Fruit fly (Drosophila melanogaster) whole organism, pupa: ENCODE measurements around the gene CG11699.
"Not testable (repeated sequence)": the region's sequence is repeated elsewhere in the genome, so short reads cannot be mapped to it uniquely, and the experiment has no call there.

Source experiments
- CG10348 ChIP-seq: fragments of 200-800 bp; sonication (Bioruptor generic); IDR thresholded peaks from 2 replicates; pipeline ENCODE4 v1.3.6; 2022; ENCODE audit warnings: missing biosample characterization, missing genetic modification characterization
- CG12605 ChIP-seq: fragments of 200-800 bp; sonication (Bioruptor generic); IDR thresholded peaks from 2 replicates; pipeline ENCODE4 v1.3.6; 2022; ENCODE audit warnings: missing biosample characterization, missing genetic modification characterization
- CG13204 ChIP-seq: fragments of 200-800 bp; sonication (Bioruptor generic); optimal IDR thresholded peaks from 2 replicates; lab custom pipeline; 2018; ENCODE audit warnings: missing biosample characterization, mild to moderate bottlenecking, missing genetic modification characterization, moderate library complexity
- CG14655 ChIP-seq: fragments of 200-800 bp; sonication (Bioruptor generic); optimal IDR thresholded peaks from 3 replicates; lab custom pipeline; 2017; ENCODE audit warnings: mild to moderate bottlenecking, missing biosample characterization, missing genetic modification reagents, missing genetic modification characterization
- CG15710 ChIP-seq: fragments of 200-800 bp; sonication (Bioruptor generic); optimal IDR thresholded peaks from 2 replicates; lab custom pipeline; 2018; ENCODE audit warnings: missing biosample characterization, mild to moderate bottlenecking, missing genetic modification characterization, moderate library complexity
- CG17806 ChIP-seq: fragments of 200-800 bp; sonication (Bioruptor generic); optimal IDR thresholded peaks from 2 replicates; lab custom pipeline; 2018; ENCODE audit warnings: missing biosample characterization, mild to moderate bottlenecking, missing genetic modification characterization, moderate library complexity
- CG32121 ChIP-seq: fragments of 200-800 bp; sonication (Bioruptor generic); IDR thresholded peaks from 2 replicates; pipeline ENCODE4 v1.3.6; 2022; ENCODE audit warnings: missing biosample characterization, missing genetic modification characterization
- CG34367 ChIP-seq: fragments of 200-800 bp; sonication (Bioruptor generic); optimal IDR thresholded peaks from 2 replicates; lab custom pipeline; 2018; ENCODE audit warnings: missing biosample characterization, mild to moderate bottlenecking, missing genetic modification characterization
- CG4496 ChIP-seq: fragments of 200-800 bp; sonication (Bioruptor generic); IDR thresholded peaks from 3 replicates; pipeline ENCODE4 v1.3.6; 2022; ENCODE audit warnings: missing biosample characterization, missing genetic modification characterization
- CG8159 ChIP-seq: fragments of 200-800 bp; sonication (Bioruptor generic); optimal IDR thresholded peaks from 3 replicates; lab custom pipeline; 2018; ENCODE audit warnings: missing biosample characterization, mild to moderate bottlenecking, missing genetic modification characterization, moderate library complexity
- CG8301 ChIP-seq: fragments of 200-800 bp; sonication (Bioruptor generic); optimal IDR thresholded peaks from 2 replicates; lab custom pipeline; 2018; ENCODE audit warnings: missing biosample characterization, mild to moderate bottlenecking, missing genetic modification characterization
- CG9948 ChIP-seq: fragments of 200-800 bp; sonication (Bioruptor generic); optimal IDR thresholded peaks from 2 replicates; lab custom pipeline; 2018; ENCODE audit warnings: missing biosample characterization, mild to moderate bottlenecking, missing genetic modification characterization, moderate library complexity
- D1 ChIP-seq: fragments of 200-800 bp; sonication (Bioruptor generic); optimal IDR thresholded peaks from 2 replicates; lab custom pipeline; 2018; ENCODE audit warnings: missing biosample characterization, mild to moderate bottlenecking, missing genetic modification characterization, moderate library complexity
- EcR ChIP-seq: fragments of 200-800 bp; sonication (Bioruptor generic); optimal IDR thresholded peaks from 3 replicates; lab custom pipeline; 2019; ENCODE audit warnings: missing biosample characterization, missing genetic modification characterization, mild to moderate bottlenecking, moderate library complexity, missing genetic modification reagents
- Ets98B ChIP-seq: fragments of 200-800 bp; sonication (Bioruptor generic); IDR thresholded peaks from 2 replicates; pipeline ENCODE4 v1.3.6; 2022; ENCODE audit warnings: missing biosample characterization, missing genetic modification characterization
- Pif1A ChIP-seq: fragments of 200-800 bp; sonication (Bioruptor generic); optimal IDR thresholded peaks from 3 replicates; lab custom pipeline; 2016; ENCODE audit warnings: missing biosample characterization, missing genetic modification characterization
- Pif1B ChIP-seq: fragments of 200-800 bp; sonication (Bioruptor generic); optimal IDR thresholded peaks from 3 replicates; lab custom pipeline; 2016; ENCODE audit warnings: missing biosample characterization, missing genetic modification characterization
- Snoo ChIP-seq: fragments of 200-800 bp; sonication (Bioruptor generic); optimal IDR thresholded peaks from 3 replicates; lab custom pipeline; 2017; ENCODE audit warnings: missing biosample characterization, mild to moderate bottlenecking, missing genetic modification characterization, inconsistent platforms
- fd96Ca ChIP-seq: fragments of 200-800 bp; sonication (Bioruptor generic); IDR thresholded peaks from 3 replicates; pipeline ENCODE4 v1.3.6; 2022; ENCODE audit warnings: missing biosample characterization, missing genetic modification characterization
- gl ChIP-seq: fragments of 200-800 bp; sonication (Bioruptor generic); optimal IDR thresholded peaks from 2 replicates; lab custom pipeline; 2018; ENCODE audit warnings: missing biosample characterization, mild to moderate bottlenecking, missing genetic modification characterization
- rn ChIP-seq: fragments of 200-800 bp; sonication (Bioruptor generic); IDR thresholded peaks from 2 replicates; pipeline ENCODE4 v1.3.6; 2022; ENCODE audit warnings: missing biosample characterization, missing genetic modification characterization

Gene CG11699

DNA sequence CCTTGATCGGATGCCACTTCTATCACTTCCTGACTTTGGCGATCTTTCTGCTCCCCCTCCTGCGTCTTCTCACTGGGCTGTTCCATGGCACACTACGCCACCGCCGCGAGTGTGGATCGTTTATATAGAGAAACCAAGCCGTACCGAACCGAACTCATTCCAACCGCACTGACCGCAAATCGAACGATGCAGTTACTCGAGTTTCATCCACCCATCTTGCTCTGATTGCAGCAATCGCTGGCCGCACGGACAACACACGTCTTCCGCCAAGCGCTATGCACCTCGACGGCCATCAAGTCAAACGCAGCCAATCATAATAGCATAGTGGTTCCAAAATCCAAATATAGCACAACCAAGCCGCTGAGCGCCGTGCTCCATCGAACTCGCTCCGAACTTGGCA lies 13.7 kb downstream of the CG11699 start, which contains the start of gene pkm:
pkm (minus strand) TSS at position 101 of the 400 bp plus-strand sequence.
- TF ChIP-seq Ets98B (GFP tag; lab: Robert Waterston, UW) = no peak
- no peak for TF ChIP-seq CG9948 (tag; lab: Kevin White, UChicago)
- no peak for TF ChIP-seq gl (tag; lab: Kevin White, UChicago)
- TF ChIP-seq CG13204 = no peak
- no peak for TF ChIP-seq CG14655 (GFP tag; lab: Kevin White, UChicago)
- no peak for TF ChIP-seq CG8301 (tag; lab: Kevin White, UChicago)
- no peak for TF ChIP-seq Pif1A (GFP tag; lab: Kevin White, UChicago)
- no peak for TF ChIP-seq CG32121 (GFP tag; lab: Robert Waterston, UW)
- no peak for TF ChIP-seq CG17806 (tag; lab: Kevin White, UChicago)
- TF ChIP-seq CG8159 (tag; lab: Kevin White, UChicago) = no peak
- TF ChIP-seq Snoo (tag; lab: Kevin White, UChicago) = no peak
- no peak for TF ChIP-seq CG34367 (tag; lab: Kevin White, UChicago)
- no peak for TF ChIP-seq D1
- no peak for TF ChIP-seq EcR (GFP tag; lab: Kevin White, UChicago)
- no peak for TF ChIP-seq Pif1B (GFP tag; lab: Kevin White, UChicago)
- TF ChIP-seq CG4496 = no peak
- TF ChIP-seq fd96Ca (GFP tag; lab: Robert Waterston, UW) = no peak
- no peak for TF ChIP-seq rn (GFP tag; lab: Robert Waterston, UW)
- no peak for TF ChIP-seq CG15710 (tag; lab: Kevin White, UChicago)

DNA sequence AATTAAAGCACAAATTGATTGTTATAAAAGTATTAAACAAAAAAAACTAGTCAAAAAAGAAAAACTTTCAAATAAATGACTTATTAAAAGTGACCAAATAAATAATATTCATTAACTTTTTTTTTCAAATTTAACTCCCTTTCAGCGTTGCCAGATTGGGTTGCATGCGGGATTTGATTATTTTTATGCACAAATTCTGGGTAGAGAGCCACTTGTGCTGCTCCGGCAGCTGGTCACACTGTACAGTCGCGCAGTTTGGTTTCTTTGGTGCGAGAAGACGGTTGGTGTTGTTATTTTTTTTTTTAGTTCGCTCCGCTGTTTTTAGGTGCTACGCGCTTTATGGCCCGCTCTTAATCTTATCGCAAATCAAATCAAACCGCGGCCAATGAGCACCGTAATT lies 29.2 kb downstream of the CG11699 start, which contains the start of gene rho-4:
rho-4 (plus strand) TSS at position 250 of the 400 bp plus-strand sequence.
- TF ChIP-seq fd96Ca (GFP tag; lab: Robert Waterston, UW); EcR (GFP tag; lab: Kevin White, UChicago); Snoo (tag; lab: Kevin White, UChicago): not testable (repeated sequence)

dm6 chrX:11600795-11601358 lies 30.5 kb downstream of the CG11699 start:
- TF ChIP-seq CG8159 (tag; lab: Kevin White, UChicago) = no peak
- TF ChIP-seq fd96Ca (GFP tag; lab: Robert Waterston, UW) = peak; percentile 49; the same call in 1 of the 3 replicates
- no peak for TF ChIP-seq CG13204
- TF ChIP-seq CG12605 (GFP tag; lab: Robert Waterston, UW) = no peak; the same call in 1 of the 2 replicates
- TF ChIP-seq CG10348 (GFP tag; lab: Robert Waterston, UW) = no peak
- TF ChIP-seq EcR (GFP tag; lab: Kevin White, UChicago) = peak; percentile 67
- TF ChIP-seq D1 = no peak
- peak; percentile 63 for TF ChIP-seq Pif1A (GFP tag; lab: Kevin White, UChicago)
- TF ChIP-seq Pif1B (GFP tag; lab: Kevin White, UChicago) = peak; percentile 55
- no peak for TF ChIP-seq Ets98B (GFP tag; lab: Robert Waterston, UW)
- peak; percentile 31; the same call in 2 of the 3 replicates for TF ChIP-seq CG4496
- no peak for TF ChIP-seq gl (tag; lab: Kevin White, UChicago)
- TF ChIP-seq rn (GFP tag; lab: Robert Waterston, UW) = no peak
- TF ChIP-seq CG17806 (tag; lab: Kevin White, UChicago) = peak; percentile 27
- TF ChIP-seq CG32121 (GFP tag; lab: Robert Waterston, UW) = no peak
- TF ChIP-seq CG9948 (tag; lab: Kevin White, UChicago) = no peak
- TF ChIP-seq Snoo (tag; lab: Kevin White, UChicago) = peak; percentile 6
- TF ChIP-seq CG14655 (GFP tag; lab: Kevin White, UChicago) = no peak
- TF ChIP-seq CG15710 (tag; lab: Kevin White, UChicago) = peak; percentile 25
- TF ChIP-seq CG34367 (tag; lab: Kevin White, UChicago) = no peak
- peak; percentile 15 for TF ChIP-seq CG8301 (tag; lab: Kevin White, UChicago)

DNA sequence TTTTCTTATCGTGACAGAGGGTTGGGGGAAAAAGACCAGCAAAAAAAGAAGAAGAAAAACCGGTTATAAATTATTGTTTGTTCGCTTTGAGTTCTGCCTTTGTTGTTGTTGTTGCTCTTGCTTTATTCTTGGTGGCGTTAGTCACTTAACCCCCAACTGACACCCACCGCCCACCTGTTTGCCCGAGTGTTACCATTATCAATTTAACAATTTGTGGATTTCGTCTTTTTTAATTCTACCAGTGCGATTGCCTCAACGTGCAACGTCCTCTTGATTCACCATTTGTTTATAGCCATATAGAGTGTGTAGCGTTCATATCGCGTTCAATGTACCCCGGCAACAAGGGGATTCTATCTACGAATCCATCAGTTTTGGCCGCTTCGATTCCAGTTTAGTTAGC lies 31.0 kb downstream of the CG11699 start:
- TF ChIP-seq CG13204 (no peak), CG17806 (tag; lab: Kevin White, UChicago) (no peak), CG12605 (GFP tag; lab: Robert Waterston, UW) (0 out of 2 replicates have a peak, but pooled peaks have one; percentile 22), CG15710 (tag; lab: Kevin White, UChicago) (no peak)

- TF ChIP-seq CG8159 (tag; lab: Kevin White, UChicago) (no peak), CG13204 (no peak), CG34367 (tag; lab: Kevin White, UChicago) (no peak), EcR (GFP tag; lab: Kevin White, UChicago) (no peak), CG8301 (tag; lab: Kevin White, UChicago) (no peak), Snoo (tag; lab: Kevin White, UChicago) (no peak), rn (GFP tag; lab: Robert Waterston, UW) (no peak), CG32121 (GFP tag; lab: Robert Waterston, UW) (no peak), CG9948 (tag; lab: Kevin White, UChicago) (no peak), CG17806 (tag; lab: Kevin White, UChicago) (no peak)
These were observed 33.7 kb downstream of the CG11699 start, which contains the start of gene CG2533 for dm6 chrX:11604094-11604493. Gene CG2533, minus strand, starts transcription at chrX:11604194.
